Fruit fly (Drosophila melanogaster) S2 (cell line): Measurements from ENCODE around the gene CG9503.

Source experiments
- CG8478 ChIP-seq: fragments of >200 bp; optimal IDR thresholded peaks from 2 replicates; lab custom pipeline; 2018
- CTCF ChIP-seq, 2 experiments: fragments of >200 bp; optimal IDR thresholded peaks; 2 replicates each; lab custom pipeline; 2018

DNA sequence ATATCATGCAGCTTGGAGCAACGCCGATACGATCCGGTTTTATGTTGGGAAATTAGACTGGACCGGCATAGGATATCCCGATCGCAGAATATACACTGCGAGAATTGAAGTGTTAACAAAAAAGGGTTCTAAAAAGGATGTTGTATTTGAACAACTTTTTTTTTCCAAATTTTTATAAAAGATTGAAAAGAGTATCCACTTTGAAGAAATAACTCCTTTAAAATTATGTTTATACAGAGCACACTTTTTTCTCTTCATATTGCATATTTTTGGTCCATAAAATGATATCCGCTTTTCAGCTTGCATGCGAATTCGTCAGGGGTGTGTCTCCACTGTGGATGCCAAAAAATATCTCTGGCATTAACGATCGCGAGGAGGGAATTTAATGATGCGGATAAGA, 31.0 kb downstream of the CG9503 start:
- TF ChIP-seq CTCF (optimal IDR thresholded peaks at IDR 0.05; lab: Kevin White, UChicago) (no peak), CG8478 (lab: Kevin White, UChicago) (no peak)
